Fruit fly (Drosophila melanogaster) whole organism, wandering third instar larva: ENCODE results near the gene CG15385.

Source experiments
- CG9705 ChIP-seq: fragments of 200-800 bp; sonication (Bioruptor generic); optimal IDR thresholded peaks from 2 replicates; lab custom pipeline; 2018; ENCODE audit warnings: missing biosample characterization, mild to moderate bottlenecking, missing genetic modification characterization
- Dif ChIP-seq: fragments of 200-275, 200-300 bp; sonication (Bioruptor generic); optimal IDR thresholded peaks from 2 replicates; lab custom pipeline; 2018; ENCODE audit warnings: missing biosample characterization, missing genetic modification characterization; ENCODE audit not compliant: partially characterized antibody
- Hr78 ChIP-seq: fragments of >200 bp; optimal IDR thresholded peaks from 2 replicates; lab custom pipeline; 2017; ENCODE audit warnings: missing biosample characterization, missing genetic modification characterization
- Hr83 ChIP-seq: fragments of 200-300 bp; sonication (Bioruptor generic); optimal IDR thresholded peaks from 2 replicates; lab custom pipeline; 2016; ENCODE audit warnings: missing biosample characterization, mild to moderate bottlenecking, missing genetic modification characterization, moderate library complexity; ENCODE audit not compliant: poor library complexity, severe bottlenecking
- br ChIP-seq: fragments of 200-800 bp; sonication (Bioruptor generic); optimal IDR thresholded peaks from 2 replicates; lab custom pipeline; 2016; ENCODE audit warnings: missing biosample characterization, missing genetic modification characterization
- brk ChIP-seq: fragments of 200-800 bp; sonication (Bioruptor generic); optimal IDR thresholded peaks from 2 replicates; lab custom pipeline; 2016; ENCODE audit warnings: missing biosample characterization, mild to moderate bottlenecking, missing genetic modification characterization
- dsf ChIP-seq: sonication (Bioruptor generic); optimal IDR thresholded peaks from 2 replicates; lab custom pipeline; 2016; ENCODE audit warnings: missing biosample characterization, missing genetic modification characterization, borderline replicate concordance
- fru ChIP-seq: fragments of 200-800 bp; sonication (Bioruptor generic); optimal IDR thresholded peaks from 3 replicates; lab custom pipeline; 2016; ENCODE audit warnings: missing biosample characterization, mild to moderate bottlenecking, missing genetic modification characterization
- h ChIP-seq: fragments of 200-800 bp; sonication (Bioruptor generic); optimal IDR thresholded peaks from 3 replicates; lab custom pipeline; 2016; ENCODE audit warnings: missing biosample characterization, mild to moderate bottlenecking, missing genetic modification characterization
- jim ChIP-seq: fragments of 175-275, 200-325 bp; sonication (Bioruptor generic); optimal IDR thresholded peaks from 2 replicates; lab custom pipeline; 2016; ENCODE audit warnings: missing biosample characterization, mild to moderate bottlenecking, missing genetic modification characterization
- lola ChIP-seq: fragments of >200 bp; optimal IDR thresholded peaks from 2 replicates; lab custom pipeline; 2017; ENCODE audit warnings: missing biosample characterization, missing genetic modification characterization
- pan ChIP-seq: fragments of >200 bp; optimal IDR thresholded peaks from 2 replicates; lab custom pipeline; 2017
- psq ChIP-seq: fragments of 200-800 bp; sonication (Bioruptor generic); optimal IDR thresholded peaks from 3 replicates; lab custom pipeline; 2017; ENCODE audit warnings: missing biosample characterization, mild to moderate bottlenecking, missing genetic modification characterization, moderate library complexity
- rgr ChIP-seq: fragments of 200-800 bp; sonication (Bioruptor generic); optimal IDR thresholded peaks from 3 replicates; lab custom pipeline; 2016; ENCODE audit warnings: missing biosample characterization, mild to moderate bottlenecking, missing genetic modification characterization

DNA sequence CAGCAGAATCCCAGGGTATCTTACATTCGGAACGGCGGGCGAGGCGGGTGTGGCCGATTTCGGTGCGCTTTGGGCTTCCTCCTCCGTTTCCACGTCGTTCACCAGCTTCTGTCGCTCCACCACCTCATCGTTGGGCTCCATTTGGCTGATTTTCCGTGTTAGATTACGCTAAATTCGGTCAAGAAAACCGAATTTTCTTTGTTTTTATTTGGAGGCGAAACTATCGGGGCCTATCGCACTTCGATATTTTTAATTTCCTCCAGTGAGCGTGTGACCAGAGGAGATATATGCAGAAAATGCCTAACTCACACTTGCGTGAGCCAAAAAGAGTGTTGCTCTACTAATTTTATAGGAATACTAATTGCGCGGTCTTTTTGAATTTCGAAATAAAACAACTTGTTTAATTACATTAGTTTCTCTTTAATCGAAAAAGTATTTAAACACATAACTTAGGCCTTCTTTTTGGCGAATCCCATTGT lies 20.2 kb downstream of the CG15385 start, which contains the start of gene CG10874:
- TF ChIP-seq Hr83 (no peak), fru (GFP tag; lab: Kevin White, UChicago) (no peak), Dif (GFP tag; lab: Kevin White, UChicago) (peak; percentile 89), CG9705 (GFP tag; lab: Kevin White, UChicago) (no peak), jim (GFP tag; lab: Kevin White, UChicago) (no peak), h (GFP tag; lab: Kevin White, UChicago) (no peak), br (GFP tag; lab: Kevin White, UChicago) (no peak), rgr (GFP tag; lab: Kevin White, UChicago) (no peak), pan (lab: Kevin White, UChicago) (no peak), Hr78 (GFP tag; lab: Kevin White, UChicago) (no peak), psq (no peak), lola (no peak), dsf (GFP tag; lab: Kevin White, UChicago) (no peak), brk (GFP tag; lab: Kevin White, UChicago) (no peak)
